Worm (Caenorhabditis elegans) whole organism, young adult: ENCODE data around the gene fbxb-22.

ENCODE experiments used
- B0019.2 ChIP-seq: fragments of 200-800 bp; sonication (Bioruptor generic); conservative IDR thresholded peaks from 2 replicates; pipeline ENCODE4 v1.3.6; 2022; ENCODE audit warnings: missing genetic modification reagents, missing genetic modification characterization, missing compliant biosample characterization
- B0035.1 ChIP-seq: sonication (generic microtip); optimal IDR thresholded peaks from 2 replicates; lab custom pipeline; 2016; ENCODE audit warnings: missing genetic modification characterization, mild to moderate bottlenecking, missing compliant biosample characterization, missing genotype, missing genetic modification reagents
- B0261.1 ChIP-seq: sonication (generic microtip); optimal IDR thresholded peaks from 2 replicates; lab custom pipeline; 2016; ENCODE audit warnings: mild to moderate bottlenecking, missing genetic modification characterization, moderate library complexity, missing compliant biosample characterization
- C17E4.6 ChIP-seq: fragments of 200-800 bp; sonication (Bioruptor generic); IDR thresholded peaks from 2 replicates; pipeline ENCODE4 v1.3.6; 2022; ENCODE audit warnings: missing genetic modification reagents, missing genetic modification characterization, missing compliant biosample characterization
- D2030.7 ChIP-seq: fragments of 200-800 bp; sonication (Bioruptor generic); IDR thresholded peaks from 2 replicates; pipeline ENCODE4 v1.3.6; 2022; ENCODE audit warnings: missing genetic modification reagents, missing genetic modification characterization, missing compliant biosample characterization
- F33H1.4 ChIP-seq: fragments of 200-800 bp; sonication (Bioruptor generic); IDR thresholded peaks from 2 replicates; pipeline ENCODE4 v1.3.6; 2022; ENCODE audit warnings: missing genetic modification reagents, missing genetic modification characterization, missing compliant biosample characterization
- F57C9.4 ChIP-seq: sonication (generic microtip); optimal IDR thresholded peaks from 2 replicates; lab custom pipeline; 2017; ENCODE audit warnings: mild to moderate bottlenecking, missing genetic modification characterization, missing compliant biosample characterization
- attf-5 ChIP-seq: fragments of 200-800 bp; sonication (Bioruptor generic); optimal IDR thresholded peaks from 2 replicates; lab custom pipeline; 2018; ENCODE audit warnings: mild to moderate bottlenecking, missing genetic modification characterization, missing compliant biosample characterization
- bed-1 ChIP-seq: fragments of 200-800 bp; sonication (Bioruptor generic); IDR thresholded peaks from 2 replicates; pipeline ENCODE4 v1.3.6; 2022; ENCODE audit warnings: missing genetic modification reagents, missing genetic modification characterization, missing compliant biosample characterization
- cebp-1 ChIP-seq, 2 experiments: fragments of 200-800 bp in 1 of 2; sonication (Bioruptor generic) in 1 of 2; sonication (generic microtip) in 1 of 2; IDR thresholded peaks in 1 of 2; optimal IDR thresholded peaks in 1 of 2; 2 replicates each; pipeline versions ENCODE4 v1.3.6 to Lab custom; 2017 to 2022; ENCODE audit warnings: missing compliant biosample characterization in 2 of 2, missing genetic modification characterization in 2 of 2, mild to moderate bottlenecking in 1 of 2, missing genetic modification reagents in 1 of 2, moderate library complexity in 1 of 2
- ceh-79 ChIP-seq: sonication (generic microtip); optimal IDR thresholded peaks from 2 replicates; lab custom pipeline; 2017; ENCODE audit warnings: mild to moderate bottlenecking, missing genetic modification characterization, missing compliant biosample characterization
- ceh-91 ChIP-seq: fragments of 200-800 bp; sonication (Bioruptor generic); IDR thresholded peaks from 2 replicates; pipeline ENCODE4 v1.3.6; 2022; ENCODE audit warnings: missing genetic modification reagents, missing genetic modification characterization, missing compliant biosample characterization
- chd-7 ChIP-seq: sonication (generic microtip); optimal IDR thresholded peaks from 2 replicates; lab custom pipeline; 2016; ENCODE audit warnings: mild to moderate bottlenecking, missing genetic modification characterization, moderate library complexity, missing compliant biosample characterization
- dox-1 ChIP-seq: fragments of 200-800 bp; sonication (Bioruptor generic); IDR thresholded peaks from 2 replicates; pipeline ENCODE4 v1.3.6; 2022; ENCODE audit warnings: missing genetic modification reagents, missing genetic modification characterization, missing compliant biosample characterization
- dpff-1 ChIP-seq: sonication (generic microtip); optimal IDR thresholded peaks from 2 replicates; lab custom pipeline; 2017; ENCODE audit warnings: mild to moderate bottlenecking, missing genetic modification characterization, missing compliant biosample characterization
- efl-1 ChIP-seq: fragments of 150-350 bp; optimal IDR thresholded peaks from 2 replicates; lab custom pipeline; 2014; ENCODE audit warnings: missing biosample characterization, missing genetic modification reagents, missing genetic modification characterization
- egrh-3 ChIP-seq: fragments of 200-800 bp; sonication (Bioruptor generic); IDR thresholded peaks from 2 replicates; pipeline ENCODE4 v1.3.6; 2022; ENCODE audit warnings: missing genetic modification reagents, missing genetic modification characterization, missing compliant biosample characterization
- hmg-1.2 ChIP-seq: fragments of 200-800 bp; sonication (Bioruptor generic); IDR thresholded peaks from 2 replicates; pipeline ENCODE4 v1.3.6; 2022; ENCODE audit warnings: missing genetic modification reagents, missing genetic modification characterization, missing compliant biosample characterization
- hrde-1 ChIP-seq: sonication (generic microtip); optimal IDR thresholded peaks from 2 replicates; lab custom pipeline; 2016; ENCODE audit warnings: missing genetic modification characterization, mild to moderate bottlenecking, missing compliant biosample characterization, moderate library complexity, missing genotype, missing genetic modification reagents, borderline replicate concordance
- lag-1 ChIP-seq: fragments of 200-800 bp; sonication (Bioruptor generic); IDR thresholded peaks from 2 replicates; pipeline ENCODE4 v1.3.6; 2022; ENCODE audit warnings: missing genetic modification reagents, missing genetic modification characterization, missing compliant biosample characterization
- let-607 ChIP-seq, 2 experiments: fragments of 200-800 bp in 1 of 2; sonication (Bioruptor generic) in 1 of 2; sonication (generic microtip) in 1 of 2; optimal IDR thresholded peaks; 2 replicates each; lab custom pipeline; 2016 to 2018; ENCODE audit warnings: mild to moderate bottlenecking in 2 of 2, missing compliant biosample characterization in 2 of 2, missing genetic modification characterization in 2 of 2, moderate library complexity in 2 of 2, missing genotype in 1 of 2
- lin-40 ChIP-seq: sonication (generic microtip); optimal IDR thresholded peaks from 2 replicates; lab custom pipeline; 2016; ENCODE audit warnings: missing genetic modification characterization, mild to moderate bottlenecking, missing compliant biosample characterization, missing genotype, missing genetic modification reagents
- lin-54 ChIP-seq: fragments of 200-800 bp; sonication (Bioruptor generic); optimal IDR thresholded peaks from 2 replicates; lab custom pipeline; 2018; ENCODE audit warnings: mild to moderate bottlenecking, missing genetic modification characterization, missing compliant biosample characterization
- madf-6 ChIP-seq: fragments of 200-800 bp; sonication (Bioruptor generic); IDR thresholded peaks from 2 replicates; pipeline ENCODE4 v1.3.6; 2022; ENCODE audit warnings: missing genetic modification reagents, missing genetic modification characterization, missing compliant biosample characterization
- mel-28 ChIP-seq: sonication (generic microtip); optimal IDR thresholded peaks from 2 replicates; lab custom pipeline; 2016; ENCODE audit warnings: borderline replicate concordance, mild to moderate bottlenecking, missing genetic modification characterization, missing compliant biosample characterization
- mes-4 ChIP-seq: sonication (generic microtip); optimal IDR thresholded peaks from 2 replicates; lab custom pipeline; 2016; ENCODE audit warnings: missing genotype, missing genetic modification characterization, missing compliant biosample characterization
- nfyb-1 ChIP-seq: fragments of 200-800 bp; sonication (Bioruptor generic); IDR thresholded peaks from 2 replicates; pipeline ENCODE4 v1.3.6; 2022; ENCODE audit warnings: missing genetic modification reagents, missing genetic modification characterization, missing compliant biosample characterization
- rec-8 ChIP-seq, 2 experiments: sonication (generic microtip); optimal IDR thresholded peaks; 2 replicates each; lab custom pipeline; 2016; ENCODE audit warnings: mild to moderate bottlenecking in 2 of 2, missing genetic modification characterization in 2 of 2, missing genetic modification reagents in 2 of 2, missing genotype in 2 of 2, missing biosample characterization in 1 of 2, missing compliant biosample characterization in 1 of 2, moderate library complexity in 1 of 2
- snpc-1.1 ChIP-seq: sonication (generic microtip); optimal IDR thresholded peaks from 2 replicates; lab custom pipeline; 2017; ENCODE audit warnings: missing genetic modification characterization, mild to moderate bottlenecking, missing compliant biosample characterization, antibody characterized with exemption, moderate library complexity, missing genotype, missing genetic modification reagents; ENCODE audit not compliant: insufficient read depth
- snpc-1.3 ChIP-seq: sonication (generic microtip); optimal IDR thresholded peaks from 2 replicates; lab custom pipeline; 2017; ENCODE audit warnings: missing genetic modification characterization, mild to moderate bottlenecking, missing compliant biosample characterization, antibody characterized with exemption, moderate library complexity, missing genotype, missing genetic modification reagents; ENCODE audit not compliant: insufficient read depth
- snpc-3.4 ChIP-seq: sonication (generic microtip); optimal IDR thresholded peaks from 2 replicates; lab custom pipeline; 2017; ENCODE audit warnings: missing genetic modification characterization, mild to moderate bottlenecking, missing compliant biosample characterization, antibody characterized with exemption, moderate library complexity, missing genotype, missing genetic modification reagents
- somi-1 ChIP-seq: fragments of 200-800 bp; sonication (Bioruptor generic); optimal IDR thresholded peaks from 2 replicates; lab custom pipeline; 2018; ENCODE audit warnings: mild to moderate bottlenecking, missing genetic modification characterization, missing compliant biosample characterization
- sptf-2 ChIP-seq: fragments of 200-800 bp; sonication (Bioruptor generic); optimal IDR thresholded peaks from 2 replicates; lab custom pipeline; 2018; ENCODE audit warnings: mild to moderate bottlenecking, missing genetic modification characterization, missing compliant biosample characterization
- unc-130 ChIP-seq: sonication (generic microtip); optimal IDR thresholded peaks from 2 replicates; lab custom pipeline; 2016; ENCODE audit warnings: missing genetic modification reagents, missing genetic modification characterization, missing compliant biosample characterization
- zfh-2 ChIP-seq: fragments of 200-800 bp; sonication (Bioruptor generic); conservative IDR thresholded peaks from 2 replicates; pipeline ENCODE4 v1.3.6; 2022; ENCODE audit warnings: missing genetic modification reagents, missing genetic modification characterization, missing compliant biosample characterization
- ztf-25 ChIP-seq: fragments of 200-800 bp; sonication (Bioruptor generic); IDR thresholded peaks from 2 replicates; pipeline ENCODE4 v1.3.6; 2022; ENCODE audit warnings: missing genetic modification reagents, missing genetic modification characterization, missing compliant biosample characterization
- ztf-26 ChIP-seq: sonication (generic microtip); optimal IDR thresholded peaks from 2 replicates; lab custom pipeline; 2017; ENCODE audit warnings: missing genetic modification characterization, missing compliant biosample characterization
- ztf-3 ChIP-seq: fragments of 200-800 bp; sonication (Bioruptor generic); optimal IDR thresholded peaks from 2 replicates; lab custom pipeline; 2018; ENCODE audit warnings: mild to moderate bottlenecking, missing genetic modification characterization, missing compliant biosample characterization
- ztf-6 ChIP-seq: fragments of 200-800 bp; sonication (Bioruptor generic); IDR thresholded peaks from 2 replicates; pipeline ENCODE4 v1.3.6; 2022; ENCODE audit warnings: missing genetic modification reagents, missing genetic modification characterization, missing compliant biosample characterization

Gene fbxb-22

DNA sequence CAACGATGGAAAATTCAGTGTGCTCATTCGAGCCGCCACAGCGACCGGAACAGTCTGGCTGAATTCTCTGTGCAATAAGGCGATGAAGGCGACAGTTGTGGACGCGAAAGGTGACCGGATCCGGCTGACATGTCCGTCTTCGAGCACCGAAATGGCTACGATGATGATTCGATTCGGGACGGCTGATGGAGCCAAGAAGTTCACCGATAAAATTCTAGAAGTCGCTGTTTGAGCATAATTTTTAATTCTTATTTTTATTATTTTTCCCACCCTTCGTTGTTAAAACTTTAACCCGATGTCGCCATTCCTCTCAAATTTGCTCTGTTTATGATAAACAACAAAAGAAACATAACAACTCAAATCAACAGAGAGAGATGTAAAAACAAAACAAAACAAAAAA is 34.0 kb upstream of the fbxb-22 start (continued):
- TF ChIP-seq lag-1 (GFP tag; lab: Robert Waterston, UW) = no peak
- TF ChIP-seq ztf-6 = no peak
- TF ChIP-seq D2030.7 (GFP tag; lab: Robert Waterston, UW) = no peak
- peak; percentile 86 for TF ChIP-seq hrde-1
- peak; percentile 28 for TF ChIP-seq dpff-1 (tag; lab: Kevin White, UChicago)
- TF ChIP-seq ztf-25 (GFP tag; lab: Robert Waterston, UW) = no peak
- TF ChIP-seq, all 124 proteins: peak for 9

DNA sequence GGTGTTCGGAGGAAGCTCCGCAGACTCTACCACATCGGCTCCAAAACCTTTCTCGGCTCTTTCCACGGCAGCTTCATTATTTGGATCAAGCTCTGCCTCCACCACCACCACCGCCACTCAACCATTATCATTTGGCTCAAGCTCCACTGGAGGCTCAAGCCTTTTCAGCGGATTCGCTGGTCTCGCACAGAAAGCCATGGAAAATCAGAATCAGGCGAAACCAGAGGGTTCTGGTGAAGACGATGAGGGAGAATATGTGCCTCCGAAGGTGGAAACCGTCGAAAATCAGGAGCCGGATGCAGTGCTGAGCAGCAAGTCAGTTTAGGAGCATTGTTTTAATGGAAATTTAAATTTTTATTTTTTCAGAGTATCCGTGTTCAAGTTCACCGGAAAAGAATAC is 33.5 kb upstream of the fbxb-22 start:
- TF ChIP-seq chd-7 (tag; lab: Kevin White, UChicago) = no peak
- TF ChIP-seq, all 124 proteins: peak for 0

DNA sequence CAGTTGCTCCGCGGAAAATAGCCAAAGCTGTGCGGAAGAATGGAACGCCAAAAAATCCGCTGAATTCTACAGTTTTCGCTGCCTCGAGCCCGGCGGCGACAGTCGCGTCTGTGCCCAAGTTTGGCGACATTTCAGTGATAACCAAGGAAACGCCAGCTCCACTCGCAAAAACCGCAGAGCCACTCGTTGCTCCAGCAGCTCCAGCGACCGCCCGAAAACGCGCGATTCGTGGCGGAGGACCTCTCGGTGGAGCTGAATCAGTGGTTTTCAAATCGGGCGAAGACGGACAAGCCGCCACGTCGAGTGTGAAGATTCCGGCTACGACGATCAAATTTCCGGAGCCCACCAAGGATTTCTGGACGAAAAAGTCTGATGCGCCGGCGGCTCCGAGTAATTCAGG is 32.7 kb upstream of the fbxb-22 start:
- TF ChIP-seq ceh-79 (tag; lab: Kevin White, UChicago) = no peak
- peak; percentile 12; the same call in 1 of the 2 replicates for TF ChIP-seq dox-1
- TF ChIP-seq egrh-3 (GFP tag; lab: Robert Waterston, UW) = peak; percentile 69; the same call in 1 of the 2 replicates
- peak; percentile 79 for TF ChIP-seq zfh-2 (GFP tag; lab: Robert Waterston, UW)

DNA sequence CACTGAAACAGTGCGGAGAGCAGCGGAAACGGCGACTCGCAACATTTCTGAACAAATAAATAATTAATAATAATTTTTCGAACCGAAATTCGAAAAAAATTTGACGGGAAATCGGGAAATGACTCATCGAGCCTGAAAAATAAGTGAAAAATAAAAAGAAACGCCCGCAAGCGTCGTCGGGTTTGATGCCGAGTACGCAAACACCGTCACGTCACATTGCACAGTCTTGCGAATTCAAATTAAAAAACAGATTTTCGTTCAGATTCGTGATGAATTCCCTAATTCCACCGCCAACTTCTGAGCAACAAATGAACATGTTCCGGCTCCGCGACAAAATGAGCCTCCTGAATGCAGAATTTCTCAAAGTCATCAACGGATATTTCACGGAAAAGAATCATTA is 32.1 kb upstream of the fbxb-22 start, which contains the start of the genes ndab-1 and npp-16:
TSS of gene ndab-1 (minus strand) at position 47 of the 400 bp plus-strand sequence.
TSS of gene npp-16 (plus strand) at position 263 of the 400 bp plus-strand sequence.
- TF ChIP-seq B0261.1 (tag; lab: Kevin White, UChicago) (no peak), snpc-3.4 (tag; lab: Kevin White, UChicago) (peak; percentile 6), attf-5 (GFP tag; lab: Kevin White, UChicago) (peak; percentile 2), let-607 (tag; optimal IDR thresholded peaks at IDR 0.05; lab: Kevin White, UChicago) (peak in 1 of 2 experiments; percentile 17), F33H1.4 (GFP tag; lab: Robert Waterston, UW) (peak; percentile 40; the same call in 1 of the 2 replicates), lin-54 (GFP tag; lab: Kevin White, UChicago) (peak; percentile 45), rec-8 (tag; optimal IDR thresholded peaks at IDR 0.05; lab: Kevin White, UChicago) (no peak), madf-6 (GFP tag; lab: Robert Waterston, UW) (peak; percentile 48; the same call in 1 of the 2 replicates), hmg-1.2 (GFP tag; lab: Robert Waterston, UW) (0 out of 2 replicates have a peak, but pooled peaks have one; percentile 3), cebp-1 (GFP tag; IDR thresholded peaks at IDR 0.05; lab: Robert Waterston, UW) (no peak), cebp-1 (tag; optimal IDR thresholded peaks at IDR 0.05; lab: Kevin White, UChicago) (peak; percentile 34), B0035.1 (no peak), snpc-1.3 (tag; lab: Kevin White, UChicago) (no peak), unc-130 (no peak), ceh-91 (GFP tag; lab: Robert Waterston, UW) (no peak)

DNA sequence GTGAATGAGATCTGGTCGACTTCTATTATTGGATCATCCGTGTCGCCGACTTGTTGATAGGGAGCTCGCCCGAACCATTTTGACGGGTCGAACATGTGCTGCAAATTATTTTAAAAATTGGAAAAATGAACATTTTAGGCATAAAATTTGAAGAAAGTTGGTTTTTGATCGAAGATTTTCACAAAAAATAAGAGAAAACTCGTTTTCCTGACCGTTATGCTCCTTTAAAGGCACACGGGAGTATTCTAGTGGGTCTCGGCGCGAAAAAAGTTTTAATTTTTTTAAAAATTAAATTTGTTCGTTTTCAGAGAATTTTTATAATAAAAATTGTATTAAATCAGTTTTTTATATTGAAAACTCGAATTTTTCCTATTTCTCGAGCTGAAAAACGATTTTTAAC is 30.7 kb upstream of the fbxb-22 start, which contains the start of gene Y56A3A.16:
TSS of gene Y56A3A.16 (minus strand) at position 101 of the 400 bp plus-strand sequence.
- TF ChIP-seq bed-1 (no peak), mes-4 (tag; lab: Kevin White, UChicago) (no peak), B0019.2 (no peak), lin-40 (tag; lab: Kevin White, UChicago) (no peak), C17E4.6 (GFP tag; lab: Robert Waterston, UW) (no peak), mel-28 (no peak), ztf-3 (no peak), ztf-26 (no peak), efl-1 (GFP tag; lab: Kevin White, UChicago) (no peak), somi-1 (GFP tag; lab: Kevin White, UChicago) (no peak), nfyb-1 (no peak), chd-7 (tag; lab: Kevin White, UChicago) (no peak), attf-5 (GFP tag; lab: Kevin White, UChicago) (no peak), sptf-2 (GFP tag; lab: Kevin White, UChicago) (no peak), snpc-1.1 (no peak), F57C9.4 (no peak), ceh-79 (tag; lab: Kevin White, UChicago) (no peak)
